Worm (Caenorhabditis elegans) whole organism, L1 larva: Measurements from ENCODE around the gene daf-14.

Source experiments
- fos-1 ChIP-seq: fragments of 150-350 bp; optimal IDR thresholded peaks from 2 replicates; lab custom pipeline; 2014; ENCODE audit warnings: missing biosample characterization, missing genetic modification characterization
- lin-13 ChIP-seq: fragments of 150-350 bp; optimal IDR thresholded peaks from 2 replicates; lab custom pipeline; 2014; ENCODE audit warnings: missing biosample characterization, missing genetic modification reagents, missing genetic modification characterization
- nhr-77 ChIP-seq: fragments of 150-350 bp; optimal IDR thresholded peaks from 2 replicates; lab custom pipeline; 2014; ENCODE audit warnings: missing biosample characterization, missing genetic modification characterization
- pag-3 ChIP-seq: sonication (generic microtip); optimal IDR thresholded peaks from 2 replicates; lab custom pipeline; 2017; ENCODE audit warnings: missing genetic modification characterization, mild to moderate bottlenecking, missing compliant biosample characterization, antibody characterized with exemption, borderline replicate concordance; ENCODE audit not compliant: insufficient read depth
- unc-130 ChIP-seq: fragments of 150-350 bp; optimal IDR thresholded peaks from 2 replicates; lab custom pipeline; 2017; ENCODE audit warnings: missing biosample characterization, missing genetic modification characterization, inconsistent platforms
- zag-1 ChIP-seq: fragments of 150-350 bp; optimal IDR thresholded peaks from 2 replicates; lab custom pipeline; 2014; ENCODE audit warnings: missing biosample characterization, missing genetic modification characterization
- zip-4 ChIP-seq: fragments of 200-800 bp; sonication (Bioruptor generic); optimal IDR thresholded peaks from 2 replicates; lab custom pipeline; 2018; ENCODE audit warnings: mild to moderate bottlenecking, missing genetic modification characterization, moderate library complexity, missing compliant biosample characterization

DNA sequence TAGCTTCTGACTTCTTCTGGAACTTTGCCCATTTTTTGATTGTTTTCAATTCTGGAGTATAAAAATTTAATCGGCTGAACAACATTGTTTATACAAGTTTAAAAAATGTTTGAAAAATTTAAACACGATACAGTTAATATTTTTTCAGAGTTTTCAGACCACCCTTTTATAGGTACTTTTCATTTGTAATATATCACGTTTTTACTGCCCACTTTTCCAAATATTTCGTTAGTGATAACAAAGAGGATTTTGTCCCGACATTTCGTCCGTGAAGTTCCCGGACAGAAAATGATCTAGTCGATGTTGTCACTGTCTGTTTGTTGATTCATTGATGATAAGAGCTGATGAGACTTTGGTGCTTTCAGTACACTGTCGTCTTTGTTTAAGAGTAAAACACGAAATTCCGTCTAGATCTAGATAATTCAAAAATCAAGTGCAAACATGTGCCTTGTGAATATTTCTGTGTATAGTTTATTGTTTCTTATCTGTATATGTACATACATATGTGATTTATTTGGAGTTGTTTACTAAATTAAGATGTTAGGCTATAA is 15.1 kb upstream of the daf-14 start, which contains the start of gene ech-9:
- TF ChIP-seq zag-1 (tag; lab: Kevin White, UChicago) (no peak), fos-1 (tag; lab: Kevin White, UChicago) (no peak), zip-4 (GFP tag; lab: Kevin White, UChicago) (no peak), nhr-77 (no peak), lin-13 (GFP tag; lab: Kevin White, UChicago) (no peak), pag-3 (tag; lab: Kevin White, UChicago) (no peak), unc-130 (tag; lab: Kevin White, UChicago) (no peak)
